Worm (Caenorhabditis elegans): Measurements from ENCODE around the gene Y54F10BM.22.

- TF ChIP-seq snpc-4 (tag; optimal IDR thresholded peaks at IDR 0.05), result no peak
- no peak for TF ChIP-seq zag-1 (tag; optimal IDR thresholded peaks at IDR 0.05)
- TF ChIP-seq elt-3 (tag; optimal IDR thresholded peaks at IDR 0.05), result no peak
- TF ChIP-seq lsy-2 (tag; optimal IDR thresholded peaks at IDR 0.05), result no peak
- TF ChIP-seq unc-39 (tag; optimal IDR thresholded peaks at IDR 0.05), result no peak
- no peak for TF ChIP-seq nhr-237 (tag; optimal IDR thresholded peaks at IDR 0.05)
- TF ChIP-seq nhr-12 (tag; optimal IDR thresholded peaks at IDR 0.05), result no peak
- no peak for TF ChIP-seq skn-1 (tag; optimal IDR thresholded peaks at IDR 0.05)
Measured at ce11 chrIII:2324703-2325102, 44.0 kb downstream of the Y54F10BM.22 start.
